Worm (Caenorhabditis elegans): ENCODE data around the gene F41G4.7.
A peak's percentile ranks its signal among the peaks of the same experiment; 100 is the strongest.

The F41G4.7 gene

ce11 chrX:16786021-16786488, 50.1 kb downstream of the F41G4.7 start, which contains the start of gene T01C8.2 (continued):
- TF ChIP-seq lsy-2 (tag; optimal IDR thresholded peaks at IDR 0.05) (peak in 1 of 2 experiments; percentile 10), ces-1 (GFP tag; optimal IDR thresholded peaks at IDR 0.05) (no peak), fkh-4 (tag; optimal IDR thresholded peaks at IDR 0.05; ENCODE audit: borderline replicate concordance) (no peak), nhr-85 (tag) (peak; percentile 89), nhr-76 (tag; optimal IDR thresholded peaks at IDR 0.05) (no peak), lin-39 (tag; optimal IDR thresholded peaks at IDR 0.05) (no peak), lir-3 (tag; optimal IDR thresholded peaks at IDR 0.05; ENCODE audit: poor library complexity) (no peak), dsc-1 (tag; optimal IDR thresholded peaks at IDR 0.05) (no peak), nhr-47 (tag; optimal IDR thresholded peaks at IDR 0.05) (peak; percentile 25), skn-1 (tag; optimal IDR thresholded peaks at IDR 0.05) (no peak), nhr-20 (tag; optimal IDR thresholded peaks at IDR 0.05) (peak; percentile 63)
